Fruit fly (Drosophila melanogaster): Measurements from ENCODE around the gene Ca-alpha1T.

- TF ChIP-seq CG14711 (tag; optimal IDR thresholded peaks at IDR 0.05) (no peak), kay (GFP tag; ENCODE audit: borderline replicate concordance) (no peak), CG33017 (tag; optimal IDR thresholded peaks at IDR 0.05) (no peak), Crg-1 (GFP tag; optimal IDR thresholded peaks at IDR 0.05) (no peak), Hr96 (GFP tag; optimal IDR thresholded peaks at IDR 0.05) (no peak), Mnt (GFP tag; optimal IDR thresholded peaks at IDR 0.05) (peak; percentile 18), CG11617 (GFP tag; optimal IDR thresholded peaks at IDR 0.05) (no peak)
Measured at dm6 chrX:6225472-6226049, 33.3 kb upstream of the Ca-alpha1T start, which contains the start of gene dtn.

Measured in whole organism, adult.